Fruit fly (Drosophila melanogaster): Measurements from ENCODE around the gene sob.

DNA sequence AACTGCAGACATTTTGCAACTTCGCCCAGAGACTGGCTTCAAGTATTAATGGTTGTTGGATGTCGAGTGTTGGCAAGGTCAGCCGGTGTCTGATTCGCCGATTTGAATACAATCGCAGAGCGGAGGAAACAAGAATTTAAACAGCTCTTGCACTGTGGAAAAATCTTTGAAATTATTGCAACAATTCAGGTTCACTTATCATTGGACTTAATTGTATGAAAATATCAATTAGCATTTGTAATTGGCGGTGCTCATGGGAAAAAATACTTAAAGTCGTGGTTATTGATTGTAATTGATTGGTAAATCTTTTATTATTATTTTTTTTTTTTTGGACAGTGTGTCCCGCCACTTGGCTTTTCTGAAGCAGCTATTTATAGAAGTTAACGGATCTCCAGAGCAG lies 48.9 kb upstream of the sob start:
- no peak for TF ChIP-seq tj (GFP tag; optimal IDR thresholded peaks at IDR 0.05)
- TF ChIP-seq CG33017 (tag; optimal IDR thresholded peaks at IDR 0.05): no peak
- TF ChIP-seq bab1 (GFP tag; optimal IDR thresholded peaks at IDR 0.05): no peak
- TF ChIP-seq Mnt (GFP tag; optimal IDR thresholded peaks at IDR 0.05): no peak
- TF ChIP-seq CG7101 (tag; optimal IDR thresholded peaks at IDR 0.05): no peak
- no peak for TF ChIP-seq cnc (optimal IDR thresholded peaks at IDR 0.05)
- no peak for TF ChIP-seq CG11617 (GFP tag; optimal IDR thresholded peaks at IDR 0.05)
- no peak for TF ChIP-seq Hr96 (GFP tag; optimal IDR thresholded peaks at IDR 0.05)
- no peak for TF ChIP-seq CG1620 (GFP tag; optimal IDR thresholded peaks at IDR 0.05)
- TF ChIP-seq pad (GFP tag; optimal IDR thresholded peaks at IDR 0.05): no peak
- TF ChIP-seq CG12768 (GFP tag; optimal IDR thresholded peaks at IDR 0.05): no peak
- no peak for TF ChIP-seq ovo (GFP tag; optimal IDR thresholded peaks at IDR 0.05)
- TF ChIP-seq kay (GFP tag; ENCODE audit: borderline replicate concordance): no peak
